Fruit fly (Drosophila melanogaster) whole organism, embryonic: ENCODE data around the gene Tep4.
A peak's percentile ranks its signal among the peaks of the same experiment; 100 is the strongest.

Source experiments
- Ada2b ChIP-seq: fragments of 200-800 bp; sonication (Bioruptor generic); IDR thresholded peaks from 2 replicates; pipeline ENCODE4 v1.3.6; 2022; ENCODE audit warnings: missing biosample characterization, missing genetic modification characterization
- C15 ChIP-seq: fragments of 200-800 bp; sonication (Bioruptor generic); IDR thresholded peaks from 3 replicates; pipeline ENCODE4 v1.3.6; 2022; ENCODE audit warnings: missing biosample characterization, missing genetic modification characterization
- CG10462 ChIP-seq: fragments of 200-800 bp; sonication (Bioruptor generic); optimal IDR thresholded peaks from 2 replicates; lab custom pipeline; 2016; ENCODE audit warnings: missing biosample characterization, missing genetic modification characterization
- CG10979 ChIP-seq: fragments of 200-800 bp; sonication (Bioruptor generic); optimal IDR thresholded peaks from 2 replicates; lab custom pipeline; 2018; ENCODE audit warnings: missing biosample characterization, mild to moderate bottlenecking, missing genetic modification characterization, moderate library complexity
- CG11085 ChIP-seq: fragments of 200-800 bp; sonication (Bioruptor generic); IDR thresholded peaks from 2 replicates; pipeline ENCODE4 v1.3.6; 2022; ENCODE audit warnings: missing biosample characterization, missing genetic modification characterization
- CG11696 ChIP-seq: fragments of 200-800 bp; sonication (Bioruptor generic); IDR thresholded peaks from 2 replicates; pipeline ENCODE4 v1.3.6; 2022; ENCODE audit warnings: missing biosample characterization, missing genetic modification characterization
- CG12155 ChIP-seq: fragments of 200-800 bp; sonication (Bioruptor generic); optimal IDR thresholded peaks from 3 replicates; lab custom pipeline; 2016; ENCODE audit warnings: missing biosample characterization, missing genetic modification characterization
- CG12219 ChIP-seq: fragments of 200-800 bp; sonication (Bioruptor generic); optimal IDR thresholded peaks from 3 replicates; lab custom pipeline; 2018; ENCODE audit warnings: missing biosample characterization, mild to moderate bottlenecking, missing genetic modification characterization
- CG1233 ChIP-seq: fragments of 200-800 bp; sonication (Bioruptor generic); optimal IDR thresholded peaks from 4 replicates; lab custom pipeline; 2018; ENCODE audit warnings: missing biosample characterization, mild to moderate bottlenecking, missing genetic modification characterization
- CG15601 ChIP-seq: fragments of 200-800 bp; sonication (Bioruptor generic); optimal IDR thresholded peaks from 3 replicates; lab custom pipeline; 2019; ENCODE audit warnings: missing biosample characterization, mild to moderate bottlenecking, missing genetic modification characterization, moderate library complexity
- CG16863 ChIP-seq: fragments of 200-800 bp; sonication (Bioruptor generic); optimal IDR thresholded peaks from 3 replicates; lab custom pipeline; 2016; ENCODE audit warnings: missing biosample characterization, missing genetic modification characterization
- CG17568 ChIP-seq: fragments of 200-800 bp; sonication (Bioruptor generic); optimal IDR thresholded peaks from 2 replicates; lab custom pipeline; 2018; ENCODE audit warnings: missing biosample characterization, mild to moderate bottlenecking, missing genetic modification characterization, moderate library complexity
- CG17829 ChIP-seq: fragments of 200-800 bp; optimal IDR thresholded peaks from 2 replicates; lab custom pipeline; 2019; ENCODE audit warnings: missing biosample characterization, mild to moderate bottlenecking, missing genetic modification characterization, moderate library complexity
- CG2889 ChIP-seq: fragments of 200-800 bp; sonication (Bioruptor generic); IDR thresholded peaks from 3 replicates; pipeline ENCODE4 v1.3.6; 2022; ENCODE audit warnings: missing biosample characterization, missing genetic modification characterization
- CG30403 ChIP-seq: fragments of 200-800 bp; sonication (Bioruptor generic); optimal IDR thresholded peaks from 3 replicates; lab custom pipeline; 2016; ENCODE audit warnings: missing biosample characterization, missing genetic modification characterization
- CG32767 ChIP-seq: fragments of 200-800 bp; sonication (Bioruptor generic); IDR thresholded peaks from 2 replicates; pipeline ENCODE4 v1.3.6; 2022; ENCODE audit warnings: missing biosample characterization, missing genetic modification characterization
- CG3281 ChIP-seq: fragments of 200-800 bp; sonication (Bioruptor generic); optimal IDR thresholded peaks from 3 replicates; lab custom pipeline; 2017; ENCODE audit warnings: missing biosample characterization, mild to moderate bottlenecking, missing genetic modification characterization
- CG3407 ChIP-seq: fragments of 200-800 bp; sonication (Bioruptor generic); optimal IDR thresholded peaks from 2 replicates; lab custom pipeline; 2018; ENCODE audit warnings: missing biosample characterization, mild to moderate bottlenecking, missing genetic modification characterization
- CG7556 ChIP-seq: fragments of 200-800 bp; sonication (Bioruptor generic); optimal IDR thresholded peaks from 2 replicates; lab custom pipeline; 2017; ENCODE audit warnings: missing biosample characterization, mild to moderate bottlenecking, missing genetic modification characterization
- CG7786 ChIP-seq: fragments of 200-800 bp; sonication (Bioruptor generic); optimal IDR thresholded peaks from 2 replicates; lab custom pipeline; 2016; ENCODE audit warnings: missing biosample characterization, missing genetic modification characterization
- CG7839 ChIP-seq: fragments of 200-800 bp; sonication (Bioruptor generic); optimal IDR thresholded peaks from 3 replicates; lab custom pipeline; 2018; ENCODE audit warnings: missing biosample characterization, mild to moderate bottlenecking, missing genetic modification characterization, moderate library complexity
- CG8290 ChIP-seq, 3 experiments: fragments of 200-800 bp; sonication (Bioruptor generic); optimal IDR thresholded peaks; 2 replicates each; lab custom pipeline; 2016 to 2019; ENCODE audit warnings: missing biosample characterization in 3 of 3, missing genetic modification characterization in 3 of 3, mild to moderate bottlenecking in 2 of 3, moderate library complexity in 1 of 3
- Dip3 ChIP-seq: fragments of 200-800 bp; sonication (Bioruptor generic); optimal IDR thresholded peaks from 3 replicates; lab custom pipeline; 2016; ENCODE audit warnings: missing biosample characterization, missing genetic modification characterization
- Doc2 ChIP-seq: fragments of 200-800 bp; sonication (Bioruptor generic); IDR thresholded peaks from 2 replicates; pipeline ENCODE4 v1.3.6; 2022; ENCODE audit warnings: missing biosample characterization, missing genetic modification characterization
- Doc3 ChIP-seq: fragments of 200-800 bp; sonication (Bioruptor generic); IDR thresholded peaks from 3 replicates; pipeline ENCODE4 v1.3.6; 2022; ENCODE audit warnings: missing biosample characterization, missing genetic modification characterization; ENCODE audit not compliant: partially characterized antibody
- Ets65A ChIP-seq: fragments of 200-800 bp; sonication (Bioruptor generic); peaks from one replicate; lab custom pipeline; 2016; ENCODE audit warnings: missing biosample characterization, missing genetic modification characterization
- Hr51 ChIP-seq, 2 experiments: fragments of 200-800 bp; sonication (Bioruptor generic); optimal IDR thresholded peaks; 2 replicates in 1 of 2; 3 replicates in 1 of 2; lab custom pipeline; 2016 to 2018; ENCODE audit warnings: missing biosample characterization in 2 of 2, missing genetic modification characterization in 2 of 2, mild to moderate bottlenecking in 1 of 2, moderate library complexity in 1 of 2
- Hsf ChIP-seq: fragments of 200-800 bp; sonication (Bioruptor generic); optimal IDR thresholded peaks from 3 replicates; lab custom pipeline; 2016; ENCODE audit warnings: missing biosample characterization, missing genetic modification characterization
- Oli ChIP-seq: fragments of 200-800 bp; sonication (Bioruptor generic); optimal IDR thresholded peaks from 2 replicates; lab custom pipeline; 2018; ENCODE audit warnings: missing biosample characterization, mild to moderate bottlenecking, missing genetic modification characterization, moderate library complexity
- Poxn ChIP-seq: fragments of 200-800 bp; sonication (Bioruptor generic); IDR thresholded peaks from 2 replicates; pipeline ENCODE4 v1.3.6; 2022; ENCODE audit warnings: missing biosample characterization, missing genetic modification characterization
- Ptx1 ChIP-seq: fragments of 200-800 bp; sonication (Bioruptor generic); IDR thresholded peaks from 2 replicates; pipeline ENCODE4 v1.3.6; 2022; ENCODE audit warnings: missing biosample characterization, missing genetic modification characterization
- Sox100B ChIP-seq: fragments of 200-800 bp; sonication (Bioruptor generic); optimal IDR thresholded peaks from 3 replicates; lab custom pipeline; 2018; ENCODE audit warnings: missing biosample characterization, mild to moderate bottlenecking, missing genetic modification characterization
- bab2 ChIP-seq: fragments of 200-800 bp; sonication (Bioruptor generic); optimal IDR thresholded peaks from 2 replicates; lab custom pipeline; 2016; ENCODE audit warnings: missing biosample characterization, missing genetic modification characterization
- disco-r ChIP-seq: fragments of 200-800 bp; sonication (Bioruptor generic); optimal IDR thresholded peaks from 2 replicates; lab custom pipeline; 2016; ENCODE audit warnings: missing biosample characterization, missing genetic modification characterization
- dmrt11E ChIP-seq: fragments of 200-800 bp; sonication (Bioruptor generic); optimal IDR thresholded peaks from 3 replicates; lab custom pipeline; 2018; ENCODE audit warnings: missing biosample characterization, mild to moderate bottlenecking, missing genetic modification characterization, moderate library complexity
- dpn ChIP-seq, 2 experiments: fragments of 200-800 bp; sonication (Bioruptor generic); optimal IDR thresholded peaks; 3 replicates each; lab custom pipeline; 2016; ENCODE audit warnings: missing biosample characterization in 2 of 2, missing genetic modification characterization in 2 of 2
- dysf ChIP-seq: fragments of 200-800 bp; sonication (Bioruptor generic); IDR thresholded peaks from 3 replicates; pipeline ENCODE4 v1.3.6; 2022; ENCODE audit warnings: missing biosample characterization, missing genetic modification characterization
- gt ChIP-seq: fragments of 200-800 bp; sonication (Bioruptor generic); IDR thresholded peaks from 2 replicates; pipeline ENCODE4 v1.3.6; 2022; ENCODE audit warnings: missing biosample characterization, missing genetic modification characterization
- lbe ChIP-seq: fragments of 200-800 bp; sonication (Bioruptor generic); optimal IDR thresholded peaks from 2 replicates; lab custom pipeline; 2016; ENCODE audit warnings: missing biosample characterization, mild to moderate bottlenecking, missing genetic modification characterization
- oc ChIP-seq: fragments of 200-800 bp; sonication (Bioruptor generic); optimal IDR thresholded peaks from 2 replicates; lab custom pipeline; 2018; ENCODE audit warnings: missing biosample characterization, mild to moderate bottlenecking, missing genetic modification characterization, moderate library complexity
- sc ChIP-seq, 3 experiments: fragments of >200 bp in 2 of 3; fragments of 200-800 bp in 1 of 3; sonication (Bioruptor generic) in 1 of 3; optimal IDR thresholded peaks; 2 replicates in 2 of 3; 3 replicates in 1 of 3; lab custom pipeline; 2017; ENCODE audit warnings: mild to moderate bottlenecking in 1 of 3, missing biosample characterization in 1 of 3, missing genetic modification characterization in 1 of 3, missing genetic modification reagents in 1 of 3
- sim ChIP-seq: fragments of 200-800 bp; sonication (Bioruptor generic); IDR thresholded peaks from 2 replicates; pipeline ENCODE4 v1.3.6; 2022; ENCODE audit warnings: missing biosample characterization, missing genetic modification characterization
- tin ChIP-seq: fragments of 200-800 bp; sonication (Bioruptor generic); optimal IDR thresholded peaks from 3 replicates; lab custom pipeline; 2016; ENCODE audit warnings: missing biosample characterization, missing genetic modification characterization
- tll ChIP-seq, 2 experiments: fragments of 200-800 bp in 1 of 2; fragments of >200 bp in 1 of 2; sonication (Bioruptor generic) in 1 of 2; optimal IDR thresholded peaks; 2 replicates each; lab custom pipeline; 2017 to 2019; ENCODE audit warnings: missing biosample characterization in 2 of 2, missing genetic modification characterization in 2 of 2, mild to moderate bottlenecking in 1 of 2, moderate library complexity in 1 of 2
- tup ChIP-seq: fragments of 200-800 bp; sonication (Bioruptor generic); optimal IDR thresholded peaks from 2 replicates; lab custom pipeline; 2016; ENCODE audit warnings: missing biosample characterization, mild to moderate bottlenecking, missing genetic modification characterization, moderate library complexity
- unpg ChIP-seq: fragments of 200-800 bp; sonication (Bioruptor generic); optimal IDR thresholded peaks from 3 replicates; lab custom pipeline; 2018; ENCODE audit warnings: missing biosample characterization, mild to moderate bottlenecking, missing genetic modification characterization, moderate library complexity
- vvl ChIP-seq: fragments of 200-800 bp; sonication (Bioruptor generic); IDR thresholded peaks from 2 replicates; pipeline ENCODE4 v1.3.6; 2022; ENCODE audit warnings: missing biosample characterization, missing genetic modification characterization
- wek ChIP-seq: fragments of 200-800 bp; sonication (Bioruptor generic); optimal IDR thresholded peaks from 3 replicates; lab custom pipeline; 2018; ENCODE audit warnings: missing biosample characterization, mild to moderate bottlenecking, missing genetic modification characterization, moderate library complexity

Gene Tep4

dm6 chr2L:19537779-19538456 is 10.4 kb upstream of the Tep4 start, which contains the start of gene CG13082 (continued):
- TF ChIP-seq CG12219 (GFP tag; lab: Kevin White, UChicago) (peak; percentile 2), tup (peak; percentile 10), gt (no peak), CG7556 (GFP tag; lab: Kevin White, UChicago) (peak; percentile 45), dmrt11E (tag; lab: Kevin White, UChicago) (peak; percentile 74), CG30403 (peak; percentile 63), CG1233 (GFP tag; lab: Kevin White, UChicago) (peak; percentile 25), bab2 (GFP tag; lab: Kevin White, UChicago) (peak; percentile 55), CG17568 (GFP tag; lab: Kevin White, UChicago) (peak; percentile 5), Hsf (peak; percentile 51), Doc3 (no peak), CG17829 (tag; lab: Kevin White, UChicago) (peak; percentile 78), tin (GFP tag; lab: Kevin White, UChicago) (peak; percentile 52), CG15601 (peak; percentile 77), CG16863 (GFP tag; lab: Kevin White, UChicago) (peak; percentile 54), CG3407 (peak; percentile 27), Sox100B (GFP tag; lab: Kevin White, UChicago) (peak; percentile 48), CG7839 (peak; percentile 59), Oli (tag; lab: Kevin White, UChicago) (peak; percentile 50), C15 (GFP tag; lab: Robert Waterston, UW) (no peak), Hr51 (GFP tag; optimal IDR thresholded peaks at IDR 0.05; lab: Kevin White, UChicago) (peak in 1 of 2 experiments; percentile 2), dysf (GFP tag; lab: Robert Waterston, UW) (0 out of 3 replicates have a peak, but pooled peaks have one; percentile 17), dpn (GFP tag; optimal IDR thresholded peaks at IDR 0.05; lab: Kevin White, UChicago) (peak in 1 of 2 experiments; percentile 9), Poxn (GFP tag; lab: Robert Waterston, UW) (no peak), Ptx1 (GFP tag; lab: Robert Waterston, UW) (no peak; the same call in 1 of the 2 replicates), Ets65A (GFP tag; lab: Kevin White, UChicago) (peak; percentile 2), Ada2b (GFP tag; lab: Robert Waterston, UW) (no peak), CG2889 (GFP tag; lab: Robert Waterston, UW) (no peak), sim (GFP tag; lab: Robert Waterston, UW) (peak; percentile 4; the same call in 1 of the 2 replicates), tll (GFP tag; optimal IDR thresholded peaks at IDR 0.05; lab: Kevin White, UChicago) (no peak), CG10462 (GFP tag; lab: Kevin White, UChicago) (peak; percentile 14), CG8290 (GFP tag; optimal IDR thresholded peaks at IDR 0.05; lab: Kevin White, UChicago) (peak; percentile 26), CG8290 (tag; optimal IDR thresholded peaks at IDR 0.05; lab: Kevin White, UChicago) (no peak), wek (GFP tag; lab: Kevin White, UChicago) (no peak), CG3281 (GFP tag; lab: Kevin White, UChicago) (no peak), Dip3 (GFP tag; lab: Kevin White, UChicago) (peak; percentile 27), Doc2 (no peak), CG10979 (tag; lab: Kevin White, UChicago) (peak; percentile 85), CG11085 (no peak), oc (peak; percentile 50), sc (optimal IDR thresholded peaks at IDR 0.05; lab: Kevin White, UChicago) (no peak), sc (GFP tag; optimal IDR thresholded peaks at IDR 0.05; lab: Kevin White, UChicago) (peak; percentile 61), lbe (peak; percentile 62), unpg (GFP tag; lab: Kevin White, UChicago) (peak; percentile 63), CG7786 (GFP tag; lab: Kevin White, UChicago) (no peak), CG32767 (GFP tag; lab: Robert Waterston, UW) (0 out of 2 replicates have a peak, but pooled peaks have one; percentile 16), CG12155 (GFP tag; lab: Kevin White, UChicago) (peak; percentile 10), disco-r (GFP tag; lab: Kevin White, UChicago) (no peak), CG11696 (GFP tag; lab: Robert Waterston, UW) (no peak), vvl (GFP tag; lab: Robert Waterston, UW) (peak; percentile 36; the same call in 1 of the 2 replicates)
